Worm (Caenorhabditis elegans) whole organism, early embryonic: ENCODE measurements around the gene sri-77.
"Not testable (repeated sequence)": the region's sequence is repeated elsewhere in the genome, so short reads cannot be mapped to it uniquely, and the experiment has no call there.

ENCODE experiments used
- B0310.2 ChIP-seq: sonication (generic microtip); optimal IDR thresholded peaks from 2 replicates; lab custom pipeline; 2016; ENCODE audit warnings: mild to moderate bottlenecking, missing genetic modification characterization, missing compliant biosample characterization
- F13C5.2 ChIP-seq: sonication (generic microtip); optimal IDR thresholded peaks from 2 replicates; lab custom pipeline; 2017; ENCODE audit warnings: mild to moderate bottlenecking, missing genetic modification characterization, inconsistent platforms, missing compliant biosample characterization
- aly-1 ChIP-seq: sonication (generic microtip); optimal IDR thresholded peaks from 2 replicates; lab custom pipeline; 2016; ENCODE audit warnings: missing genetic modification characterization, missing compliant biosample characterization
- ama-1 ChIP-seq: fragments of 150-350 bp; optimal IDR thresholded peaks from 2 replicates; lab custom pipeline; 2014
- ceh-13 ChIP-seq: fragments of 200-800 bp; sonication (Bioruptor generic); optimal IDR thresholded peaks from 2 replicates; lab custom pipeline; 2018; ENCODE audit warnings: mild to moderate bottlenecking, missing genetic modification characterization, missing compliant biosample characterization
- ceh-36 ChIP-seq: sonication (generic microtip); optimal IDR thresholded peaks from 2 replicates; lab custom pipeline; 2016; ENCODE audit warnings: missing genetic modification characterization, inconsistent platforms, missing compliant biosample characterization
- ets-7 ChIP-seq: sonication (generic microtip); optimal IDR thresholded peaks from 2 replicates; lab custom pipeline; 2016; ENCODE audit warnings: missing genotype, missing genetic modification characterization, missing compliant biosample characterization
- flt-1 ChIP-seq: fragments of 200-800 bp; sonication (Bioruptor generic); IDR thresholded peaks from 2 replicates; pipeline ENCODE4 v1.3.6; 2022; ENCODE audit warnings: missing genetic modification characterization, missing compliant biosample characterization
- hmbx-1 ChIP-seq: sonication (generic microtip); optimal IDR thresholded peaks from 2 replicates; lab custom pipeline; 2016; ENCODE audit warnings: mild to moderate bottlenecking, missing genetic modification characterization, missing compliant biosample characterization
- hmg-4 ChIP-seq: fragments of 200-800 bp; sonication (Bioruptor generic); optimal IDR thresholded peaks from 2 replicates; lab custom pipeline; 2018; ENCODE audit warnings: mild to moderate bottlenecking, missing genetic modification characterization, missing compliant biosample characterization
- hnd-1 ChIP-seq: sonication (generic microtip); optimal IDR thresholded peaks from 2 replicates; lab custom pipeline; 2016; ENCODE audit warnings: missing genetic modification characterization, missing compliant biosample characterization
- pes-1 ChIP-seq: fragments of 200-800 bp; sonication (Bioruptor generic); IDR thresholded peaks from 2 replicates; pipeline ENCODE4 v1.3.6; 2022; ENCODE audit warnings: missing genetic modification reagents, missing genetic modification characterization, missing compliant biosample characterization
- scrt-1 ChIP-seq: fragments of 200-800 bp; sonication (Bioruptor generic); IDR thresholded peaks from 2 replicates; pipeline ENCODE4 v1.3.6; 2022; ENCODE audit warnings: missing genetic modification characterization, missing compliant biosample characterization
- sea-1 ChIP-seq: fragments of 200-800 bp; sonication (Bioruptor generic); conservative IDR thresholded peaks from 2 replicates; pipeline ENCODE4 v1.3.6; 2022; ENCODE audit warnings: missing genetic modification characterization, missing compliant biosample characterization
- tbx-11 ChIP-seq: fragments of 200-800 bp; sonication (Bioruptor generic); IDR thresholded peaks from 2 replicates; pipeline ENCODE4 v1.3.6; 2022; ENCODE audit warnings: missing genetic modification characterization, missing compliant biosample characterization
- tbx-37 ChIP-seq: fragments of 200-800 bp; sonication (Bioruptor generic); conservative IDR thresholded peaks from 2 replicates; pipeline ENCODE4 v1.3.6; 2022; ENCODE audit warnings: missing genetic modification reagents, missing genetic modification characterization, missing compliant biosample characterization
- tra-4 ChIP-seq: sonication (generic microtip); optimal IDR thresholded peaks from 2 replicates; lab custom pipeline; 2017; ENCODE audit warnings: missing genetic modification characterization, missing compliant biosample characterization

sri-77 gene

ce11 chrII:2624792-2625191 is 19.6 kb upstream of the sri-77 start, which contains the start of gene lgc-28:
Gene lgc-28, plus strand, starts transcription at chrII:2625092.
- TF ChIP-seq ama-1 (lab: Kevin White, UChicago), result no peak

- TF ChIP-seq sea-1 (GFP tag; lab: Robert Waterston, UW); flt-1; scrt-1 (GFP tag; lab: Robert Waterston, UW): not testable (repeated sequence)
Measured at ce11 chrII:2622936-2623452, 17.8 kb upstream of the sri-77 start, which contains the start of gene D2062.4. Gene D2062.4, plus strand, starts transcription at chrII:2623402.

ce11 chrII:2622480-2622879 is 17.3 kb upstream of the sri-77 start, which contains the start of gene D2062.5:
Gene D2062.5, plus strand, starts transcription at chrII:2622780.
- TF ChIP-seq pes-1 (GFP tag; lab: Robert Waterston, UW) (no peak), F13C5.2 (tag; lab: Kevin White, UChicago) (no peak), flt-1 (no peak), B0310.2 (tag; lab: Kevin White, UChicago) (no peak), tbx-37 (GFP tag; lab: Robert Waterston, UW) (no peak), ama-1 (lab: Kevin White, UChicago) (no peak), ceh-36 (tag; lab: Kevin White, UChicago) (no peak), tbx-11 (GFP tag; lab: Robert Waterston, UW) (no peak), tra-4 (tag; lab: Kevin White, UChicago) (no peak)

- not testable (repeated sequence) for TF ChIP-seq tbx-37 (GFP tag; lab: Robert Waterston, UW); pes-1 (GFP tag; lab: Robert Waterston, UW); hnd-1 (tag; lab: Kevin White, UChicago)
Measured at ce11 chrII:2619148-2619547, 13.9 kb upstream of the sri-77 start, which contains the start of gene msrp-6. Gene msrp-6, plus strand, starts transcription at chrII:2619448.

ce11 chrII:2616634-2617033 is 11.4 kb upstream of the sri-77 start, which contains the start of gene msrp-5:
Gene msrp-5, plus strand, starts transcription at chrII:2616934.
- TF ChIP-seq B0310.2 (tag; lab: Kevin White, UChicago); scrt-1 (GFP tag; lab: Robert Waterston, UW); ets-7 (tag; lab: Kevin White, UChicago): not testable (repeated sequence)

- TF ChIP-seq hnd-1 (tag; lab: Kevin White, UChicago); tbx-11 (GFP tag; lab: Robert Waterston, UW); ets-7 (tag; lab: Kevin White, UChicago): not testable (repeated sequence)
Measured at ce11 chrII:2612278-2612677, 7.1 kb upstream of the sri-77 start, which contains the start of gene D2062.13. Gene D2062.13, plus strand, starts transcription at chrII:2612578.

- TF ChIP-seq tra-4 (tag; lab: Kevin White, UChicago) (no peak), ceh-36 (tag; lab: Kevin White, UChicago) (peak; percentile 52)
Measured at ce11 chrII:2611009-2611408, 5.8 kb upstream of the sri-77 start.

ce11 chrII:2610202-2610912 is 5.1 kb upstream of the sri-77 start, which contains the start of gene sri-38:
Gene sri-38, plus strand, starts transcription at chrII:2610862.
- no peak for TF ChIP-seq ets-7 (tag; lab: Kevin White, UChicago)
- no peak for TF ChIP-seq ceh-36 (tag; lab: Kevin White, UChicago)
- no peak for TF ChIP-seq hmg-4 (GFP tag; lab: Kevin White, UChicago)
- TF ChIP-seq tbx-11 (GFP tag; lab: Robert Waterston, UW), result no peak
- no peak for TF ChIP-seq sea-1 (GFP tag; lab: Robert Waterston, UW)
- no peak for TF ChIP-seq B0310.2 (tag; lab: Kevin White, UChicago)
- TF ChIP-seq pes-1 (GFP tag; lab: Robert Waterston, UW), result no peak
- no peak for TF ChIP-seq scrt-1 (GFP tag; lab: Robert Waterston, UW)
- no peak for TF ChIP-seq ceh-13

ce11 chrII:2600931-2601330 is 4.3 kb downstream of the sri-77 start:
- TF ChIP-seq ets-7 (tag; lab: Kevin White, UChicago) (no peak), ceh-36 (tag; lab: Kevin White, UChicago) (no peak), tbx-11 (GFP tag; lab: Robert Waterston, UW) (no peak), ama-1 (lab: Kevin White, UChicago) (no peak), aly-1 (tag; lab: Kevin White, UChicago) (no peak), hnd-1 (tag; lab: Kevin White, UChicago) (no peak), hmg-4 (GFP tag; lab: Kevin White, UChicago) (no peak), flt-1 (no peak), sea-1 (GFP tag; lab: Robert Waterston, UW) (no peak), B0310.2 (tag; lab: Kevin White, UChicago) (no peak), scrt-1 (GFP tag; lab: Robert Waterston, UW) (no peak), pes-1 (GFP tag; lab: Robert Waterston, UW) (no peak), tra-4 (tag; lab: Kevin White, UChicago) (no peak), ceh-13 (no peak), hmbx-1 (tag; lab: Kevin White, UChicago) (no peak), F13C5.2 (tag; lab: Kevin White, UChicago) (no peak), tbx-37 (GFP tag; lab: Robert Waterston, UW) (no peak)
